Worm (Caenorhabditis elegans) whole organism, L1 larva: ENCODE results near the gene psmd-9.

Source experiments
- C04F5.9 ChIP-seq: sonication (generic microtip); optimal IDR thresholded peaks from 2 replicates; lab custom pipeline; 2016; ENCODE audit warnings: missing genetic modification characterization, missing compliant biosample characterization
- C34B4.2 ChIP-seq: sonication (generic microtip); optimal IDR thresholded peaks from 2 replicates; lab custom pipeline; 2017; ENCODE audit warnings: mild to moderate bottlenecking, missing genetic modification characterization, missing compliant biosample characterization
- Y116A8C.19 ChIP-seq: sonication (generic microtip); optimal IDR thresholded peaks from 2 replicates; lab custom pipeline; 2016; ENCODE audit warnings: missing compliant biosample characterization, missing genetic modification characterization, borderline replicate concordance
- aly-2 ChIP-seq: fragments of 150-350 bp; optimal IDR thresholded peaks from 2 replicates; lab custom pipeline; 2014; ENCODE audit warnings: missing biosample characterization, missing genetic modification characterization
- blmp-1 ChIP-seq: fragments of 150-350 bp; optimal IDR thresholded peaks from 2 replicates; lab custom pipeline; 2014; ENCODE audit warnings: missing biosample characterization, missing genetic modification characterization
- ceh-88 ChIP-seq: fragments of 200-800 bp; sonication (Bioruptor generic); IDR thresholded peaks from 2 replicates; pipeline ENCODE4 v1.3.6; 2022; ENCODE audit warnings: missing genetic modification characterization, missing compliant biosample characterization
- dpl-1 ChIP-seq, 3 experiments: fragments of 150-350 bp in 2 of 3; sonication (generic microtip) in 1 of 3; optimal IDR thresholded peaks; 2 replicates each; lab custom pipeline; 2014 to 2017; ENCODE audit warnings: missing biosample characterization in 3 of 3, missing genetic modification characterization in 3 of 3, missing genetic modification reagents in 3 of 3
- efl-1 ChIP-seq, 4 experiments: fragments of 150-350 bp; optimal IDR thresholded peaks in 3 of 4; peaks in 1 of 4; 1 replicate in 1 of 4; 2 replicates in 3 of 4; lab custom pipeline; 2014; ENCODE audit warnings: missing biosample characterization in 2 of 4, missing genetic modification characterization in 2 of 4, missing genetic modification reagents in 2 of 4
- elt-3 ChIP-seq, 6 experiments: fragments of 150-350 bp in 1 of 6; sonication (generic microtip); optimal IDR thresholded peaks; 2 replicates each; lab custom pipeline; 2017 to 2018; ENCODE audit warnings: missing biosample characterization in 6 of 6, missing genetic modification characterization in 6 of 6, inconsistent platforms in 1 of 6
- fkh-8 ChIP-seq: sonication (generic microtip); optimal IDR thresholded peaks from 2 replicates; lab custom pipeline; 2016; ENCODE audit warnings: mild to moderate bottlenecking, missing genetic modification characterization, missing compliant biosample characterization
- grh-1 ChIP-seq: fragments of 200-800 bp; sonication (Bioruptor generic); IDR thresholded peaks from 2 replicates; pipeline ENCODE4 v1.3.6; 2022; ENCODE audit warnings: missing genetic modification reagents, missing genetic modification characterization, missing compliant biosample characterization
- isw-1 ChIP-seq: fragments of 200-800 bp; sonication (Bioruptor generic); IDR thresholded peaks from 2 replicates; pipeline ENCODE4 v1.3.6; 2022; ENCODE audit warnings: missing genetic modification characterization, missing compliant biosample characterization
- jun-1 ChIP-seq: fragments of 150-350 bp; optimal IDR thresholded peaks from 2 replicates; lab custom pipeline; 2014; ENCODE audit warnings: missing biosample characterization, missing genetic modification reagents, missing genetic modification characterization
- lin-14 ChIP-seq: fragments of 200-800 bp; sonication (Bioruptor generic); optimal IDR thresholded peaks from 2 replicates; lab custom pipeline; 2018; ENCODE audit warnings: mild to moderate bottlenecking, missing genetic modification characterization, moderate library complexity, missing compliant biosample characterization
- lin-39 ChIP-seq: fragments of 150-350 bp; optimal IDR thresholded peaks from 2 replicates; lab custom pipeline; 2014; ENCODE audit warnings: missing biosample characterization, missing genetic modification reagents, missing genetic modification characterization
- mab-9 ChIP-seq: fragments of 200-800 bp; sonication (Bioruptor generic); IDR thresholded peaks from 2 replicates; pipeline ENCODE4 v1.3.6; 2022; ENCODE audit warnings: missing genetic modification reagents, missing genetic modification characterization, missing compliant biosample characterization
- nhr-12 ChIP-seq: sonication (generic microtip); optimal IDR thresholded peaks from 2 replicates; lab custom pipeline; 2017; ENCODE audit warnings: missing biosample characterization, missing genetic modification characterization
- nhr-20 ChIP-seq: sonication (generic microtip); optimal IDR thresholded peaks from 2 replicates; lab custom pipeline; 2016; ENCODE audit warnings: mild to moderate bottlenecking, missing genetic modification characterization, missing compliant biosample characterization
- nhr-28 ChIP-seq: fragments of 150-350 bp; optimal IDR thresholded peaks from 2 replicates; lab custom pipeline; 2014; ENCODE audit warnings: missing biosample characterization, missing genetic modification characterization
- nhr-71 ChIP-seq: sonication (generic microtip); optimal IDR thresholded peaks from 2 replicates; lab custom pipeline; 2016; ENCODE audit warnings: mild to moderate bottlenecking, missing genetic modification characterization, moderate library complexity, missing compliant biosample characterization
- nhr-76 ChIP-seq: sonication (generic microtip); optimal IDR thresholded peaks from 2 replicates; lab custom pipeline; 2017; ENCODE audit warnings: missing biosample characterization, missing genetic modification characterization
- nhr-85 ChIP-seq: sonication (generic microtip); peaks from one replicate; lab custom pipeline; 2016; ENCODE audit warnings: missing genetic modification characterization, inconsistent platforms, missing compliant biosample characterization
- rnt-1 ChIP-seq: sonication (generic microtip); optimal IDR thresholded peaks from 2 replicates; lab custom pipeline; 2016; ENCODE audit warnings: mild to moderate bottlenecking, missing genetic modification characterization, moderate library complexity, missing compliant biosample characterization
- snpc-4 ChIP-seq: fragments of 150-350 bp; optimal IDR thresholded peaks from 2 replicates; lab custom pipeline; 2014; ENCODE audit warnings: missing biosample characterization, missing genetic modification characterization
- sptf-1 ChIP-seq: fragments of 150-350 bp; optimal IDR thresholded peaks from 2 replicates; lab custom pipeline; 2014; ENCODE audit warnings: missing biosample characterization, missing genetic modification characterization
- unc-130 ChIP-seq: fragments of 150-350 bp; optimal IDR thresholded peaks from 2 replicates; lab custom pipeline; 2017; ENCODE audit warnings: missing biosample characterization, missing genetic modification characterization, inconsistent platforms
- unc-98 ChIP-seq: fragments of 200-800 bp; sonication (Bioruptor generic); IDR thresholded peaks from 2 replicates; pipeline ENCODE4 v1.3.6; 2022; ENCODE audit warnings: missing genetic modification characterization, missing compliant biosample characterization
- vab-15 ChIP-seq: sonication (generic microtip); optimal IDR thresholded peaks from 2 replicates; lab custom pipeline; 2017; ENCODE audit warnings: missing genotype, mild to moderate bottlenecking, missing genetic modification characterization, missing compliant biosample characterization
- xbp-1 ChIP-seq: sonication (generic microtip); optimal IDR thresholded peaks from 2 replicates; lab custom pipeline; 2016; ENCODE audit warnings: missing genetic modification characterization, missing compliant biosample characterization
- ztf-4 ChIP-seq: fragments of 150-350 bp; optimal IDR thresholded peaks from 2 replicates; lab custom pipeline; 2014; ENCODE audit warnings: missing biosample characterization, missing genetic modification characterization

Gene psmd-9

DNA sequence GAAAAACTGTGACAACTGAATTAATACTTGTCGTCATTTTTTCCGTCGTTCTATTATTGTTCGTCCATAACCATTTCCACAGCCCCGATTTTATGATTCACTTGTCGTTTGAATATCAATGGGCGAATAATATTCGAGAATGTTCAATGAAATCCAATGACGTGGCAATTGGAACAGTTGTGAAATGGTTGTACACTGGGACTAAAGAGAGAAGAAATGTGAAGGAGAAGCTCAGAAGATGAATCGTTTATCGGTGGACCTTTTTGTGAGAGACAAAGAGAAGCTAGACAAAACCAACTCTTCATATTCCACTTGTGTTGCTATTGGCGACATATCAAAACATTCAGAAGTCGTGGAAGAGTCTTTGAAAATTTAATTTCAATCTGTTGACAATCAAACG is 31.1 kb upstream of the psmd-9 start, which contains the start of gene clhm-1:
Gene clhm-1, minus strand, starts transcription at position 207 of the 400 bp plus-strand sequence.
- TF ChIP-seq snpc-4 (tag; lab: Kevin White, UChicago): no peak
- TF ChIP-seq rnt-1: peak; percentile 24

DNA sequence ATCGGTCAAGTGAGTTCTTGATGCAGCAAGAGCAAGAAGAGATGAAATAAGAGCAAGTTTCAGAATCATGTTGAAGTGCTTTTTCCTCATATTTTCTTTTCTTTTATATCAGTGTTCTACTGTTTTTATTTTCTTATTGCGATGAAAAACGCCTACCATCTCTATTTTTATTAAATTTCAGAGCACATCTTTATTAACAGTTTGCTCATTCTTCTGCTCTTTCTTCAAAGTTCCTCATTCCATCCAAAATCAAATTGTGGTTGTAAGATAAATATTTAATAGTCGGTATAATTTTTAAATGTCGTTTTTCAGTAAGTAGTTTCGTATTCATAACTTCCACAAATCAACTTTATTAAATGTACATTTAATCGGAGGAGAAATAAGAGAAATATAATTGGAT is 29.4 kb upstream of the psmd-9 start, which contains the start of gene C44B7.5:
Gene C44B7.5, minus strand, starts transcription at position 101 of the 400 bp plus-strand sequence.
- TF ChIP-seq C04F5.9 (tag; lab: Kevin White, UChicago): no peak
- no peak for TF ChIP-seq Y116A8C.19 (tag; lab: Kevin White, UChicago)
- TF ChIP-seq dpl-1 (GFP tag; optimal IDR thresholded peaks at IDR 0.05; lab: Kevin White, UChicago): no peak
- TF ChIP-seq ceh-88 (GFP tag; lab: Robert Waterston, UW): no peak
- no peak for TF ChIP-seq ztf-4 (tag; lab: Kevin White, UChicago)
- TF ChIP-seq jun-1 (tag; lab: Kevin White, UChicago): no peak
- no peak for TF ChIP-seq blmp-1 (tag; lab: Kevin White, UChicago)
- TF ChIP-seq lin-39 (tag; lab: Kevin White, UChicago): no peak
- no peak for TF ChIP-seq elt-3 (tag; optimal IDR thresholded peaks at IDR 0.05; lab: Kevin White, UChicago)

DNA sequence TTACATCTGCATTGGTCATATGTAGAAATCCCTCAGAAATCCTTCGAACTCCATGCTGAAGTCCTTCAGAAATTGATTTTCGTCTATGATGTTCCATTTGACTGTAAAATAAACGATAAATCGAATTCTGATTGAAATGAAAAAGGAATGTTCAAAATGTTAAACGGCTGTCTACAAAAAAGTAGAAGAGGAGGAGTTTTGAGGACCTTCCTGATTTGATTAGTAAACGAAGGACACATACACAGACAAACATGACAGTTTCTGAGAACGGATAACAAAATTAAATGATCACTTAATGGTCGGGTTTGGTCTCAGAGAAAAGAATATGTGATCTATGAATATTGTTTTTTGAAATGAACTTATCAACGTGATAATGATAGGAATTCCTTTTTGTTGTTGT is 24.9 kb upstream of the psmd-9 start, which contains the start of gene slc-36.5:
Gene slc-36.5, minus strand, starts transcription at position 101 of the 400 bp plus-strand sequence.
- TF ChIP-seq xbp-1 (no peak), elt-3 (tag; optimal IDR thresholded peaks at IDR 0.05; lab: Kevin White, UChicago) (peak in 1 of 6 experiments; percentile 53), lin-14 (GFP tag; lab: Kevin White, UChicago) (peak; percentile 13)

DNA sequence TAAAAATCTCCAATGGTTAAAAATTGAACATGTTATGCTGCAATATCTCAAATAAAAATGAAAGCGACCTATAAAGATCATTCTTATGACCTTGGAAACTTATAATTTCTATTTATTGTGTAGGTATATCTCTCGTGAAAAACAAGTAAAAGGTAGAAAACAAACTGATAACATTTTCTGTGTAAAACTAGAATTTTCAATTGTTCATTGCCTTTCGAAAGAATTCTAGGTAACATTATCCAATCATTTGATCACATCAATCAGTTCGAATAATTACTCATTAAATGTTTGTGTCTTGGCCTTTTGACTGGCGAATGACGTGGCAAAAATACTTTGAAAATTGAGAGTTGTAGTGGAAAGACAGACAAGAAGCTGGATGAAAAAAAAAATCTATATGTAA is 24.0 kb upstream of the psmd-9 start:
- TF ChIP-seq mab-9 (GFP tag; lab: Robert Waterston, UW) (no peak), aly-2 (tag; lab: Kevin White, UChicago) (no peak), snpc-4 (tag; lab: Kevin White, UChicago) (no peak), lin-14 (GFP tag; lab: Kevin White, UChicago) (peak; percentile 29), vab-15 (tag; lab: Kevin White, UChicago) (peak; percentile 62), elt-3 (tag; optimal IDR thresholded peaks at IDR 0.05; lab: Kevin White, UChicago) (peak in 1 of 6 experiments; percentile 55), nhr-20 (tag; lab: Kevin White, UChicago) (peak; percentile 14), fkh-8 (tag; lab: Kevin White, UChicago) (no peak), nhr-85 (tag; lab: Kevin White, UChicago) (peak; percentile 78), dpl-1 (GFP tag; optimal IDR thresholded peaks at IDR 0.05; lab: Kevin White, UChicago) (no peak), unc-98 (GFP tag; lab: Robert Waterston, UW) (no peak), nhr-28 (tag; lab: Kevin White, UChicago) (no peak), ztf-4 (tag; lab: Kevin White, UChicago) (no peak), sptf-1 (tag; lab: Kevin White, UChicago) (no peak), grh-1 (GFP tag; lab: Robert Waterston, UW) (peak; percentile 35; the same call in 1 of the 2 replicates), Y116A8C.19 (tag; lab: Kevin White, UChicago) (no peak), blmp-1 (tag; lab: Kevin White, UChicago) (peak; percentile 37), efl-1 (optimal IDR thresholded peaks at IDR 0.05; lab: Kevin White, UChicago) (no peak), efl-1 (GFP tag; optimal IDR thresholded peaks at IDR 0.05 in 1 of 2; lab: Kevin White, UChicago) (no peak), nhr-76 (no peak), nhr-71 (tag; lab: Kevin White, UChicago) (peak; percentile 22), nhr-12 (tag; lab: Kevin White, UChicago) (no peak), unc-130 (no peak)

DNA sequence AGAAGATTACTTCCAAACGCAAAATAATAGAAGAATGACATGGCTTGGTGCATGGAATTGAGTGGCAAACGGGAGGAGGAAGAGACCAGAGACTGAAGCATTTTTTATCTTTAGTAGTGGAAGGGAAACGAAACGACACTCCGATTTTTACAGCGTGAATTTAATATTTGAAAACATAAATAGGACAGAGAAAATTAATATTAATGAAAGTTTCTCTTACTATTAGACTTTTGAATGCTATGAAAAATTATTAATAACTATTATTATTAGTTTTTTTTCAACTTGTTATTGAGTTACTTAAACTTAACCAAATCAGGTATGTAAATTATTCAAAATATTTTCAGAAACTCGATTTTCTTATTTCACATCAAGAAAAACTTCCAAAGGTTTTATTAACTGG is 21.8 kb upstream of the psmd-9 start, which contains the start of gene C44B7.7:
Gene C44B7.7, minus strand, starts transcription at position 101 of the 400 bp plus-strand sequence.
- TF ChIP-seq fkh-8 (tag; lab: Kevin White, UChicago) (no peak), isw-1 (GFP tag; lab: Robert Waterston, UW) (no peak)

DNA sequence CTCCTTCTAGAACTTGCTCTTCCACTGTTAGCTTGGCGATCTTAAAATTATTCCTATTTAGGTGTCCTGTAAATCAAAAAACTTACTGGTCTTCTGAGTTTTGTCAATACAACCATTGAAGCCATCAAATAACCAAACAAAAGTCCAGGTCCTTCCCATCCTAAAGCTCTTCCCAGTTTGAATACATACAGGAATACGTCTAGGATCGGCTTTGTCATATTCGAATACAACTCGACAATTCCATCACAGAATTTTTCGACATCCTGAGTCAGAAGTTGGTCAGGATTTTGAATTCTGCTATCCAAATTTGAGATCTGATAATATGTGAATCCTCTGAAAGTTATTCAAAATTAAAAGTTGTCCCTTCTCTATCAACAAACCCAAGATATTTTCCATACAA is 19.6 kb upstream of the psmd-9 start:
- no peak for TF ChIP-seq efl-1 (optimal IDR thresholded peaks at IDR 0.05; lab: Kevin White, UChicago)
- TF ChIP-seq efl-1 (GFP tag; optimal IDR thresholded peaks at IDR 0.05 in 1 of 2; lab: Kevin White, UChicago): peak in 1 of 2 experiments; percentile 85
- TF ChIP-seq C34B4.2: no peak
